Worm (Caenorhabditis elegans) whole organism, L4 larva: Measurements from ENCODE around the gene C08F8.2.
A peak's percentile ranks its signal among the peaks of the same experiment; 100 is the strongest.

ENCODE experiments used
- ceh-44 ChIP-seq: fragments of 200-800 bp; sonication (Bioruptor generic); IDR thresholded peaks from 2 replicates; pipeline ENCODE4 v1.3.6; 2022; ENCODE audit warnings: missing genetic modification reagents, missing genetic modification characterization, missing compliant biosample characterization
- lin-38 ChIP-seq: fragments of 200-800 bp; sonication (Bioruptor generic); IDR thresholded peaks from 2 replicates; pipeline ENCODE4 v1.3.6; 2022; ENCODE audit warnings: missing genetic modification reagents, missing genetic modification characterization, missing compliant biosample characterization
- madf-9 ChIP-seq: fragments of 200-800 bp; sonication (Bioruptor generic); conservative IDR thresholded peaks from 2 replicates; pipeline ENCODE4 v1.3.6; 2022; ENCODE audit warnings: missing genetic modification reagents, missing genetic modification characterization, missing compliant biosample characterization
- mes-2 ChIP-seq: sonication (generic microtip); optimal IDR thresholded peaks from 2 replicates; lab custom pipeline; 2016; ENCODE audit warnings: missing genotype, mild to moderate bottlenecking, missing genetic modification characterization, missing compliant biosample characterization; ENCODE audit not compliant: poor library complexity, severe bottlenecking
- vab-7 ChIP-seq: fragments of 200-800 bp; sonication (Bioruptor generic); IDR thresholded peaks from 2 replicates; pipeline ENCODE4 v1.3.6; 2022; ENCODE audit warnings: missing genetic modification reagents, missing genetic modification characterization, missing compliant biosample characterization

Gene C08F8.2

ce11 chrIV:11198983-11199382 lies 48.2 kb downstream of the C08F8.2 start, which contains the start of gene R07H5.16:
Gene R07H5.16, plus strand, starts transcription at chrIV:11199330.
- TF ChIP-seq madf-9 (0 out of 2 replicates have a peak, but pooled peaks have one; percentile 36), mes-2 (peak; percentile 37), lin-38 (peak; percentile 92), vab-7 (peak; percentile 65)

ce11 chrIV:11200682-11201081 lies 49.9 kb downstream of the C08F8.2 start:
- TF ChIP-seq vab-7 = 0 out of 2 replicates have a peak, but pooled peaks have one; percentile 56
- peak; percentile 86 for TF ChIP-seq lin-38
- 0 out of 2 replicates have a peak, but pooled peaks have one; percentile 21 for TF ChIP-seq ceh-44 (GFP tag; lab: Robert Waterston, UW)

ce11 chrIV:11202389-11202788 lies 51.6 kb downstream of the C08F8.2 start, which contains the start of gene R07H5.11:
Gene R07H5.11, plus strand, starts transcription at chrIV:11202768.
- TF ChIP-seq lin-38 = peak; percentile 56
